Fruit fly (Drosophila melanogaster): ENCODE results near the gene Uvrag.

DNA sequence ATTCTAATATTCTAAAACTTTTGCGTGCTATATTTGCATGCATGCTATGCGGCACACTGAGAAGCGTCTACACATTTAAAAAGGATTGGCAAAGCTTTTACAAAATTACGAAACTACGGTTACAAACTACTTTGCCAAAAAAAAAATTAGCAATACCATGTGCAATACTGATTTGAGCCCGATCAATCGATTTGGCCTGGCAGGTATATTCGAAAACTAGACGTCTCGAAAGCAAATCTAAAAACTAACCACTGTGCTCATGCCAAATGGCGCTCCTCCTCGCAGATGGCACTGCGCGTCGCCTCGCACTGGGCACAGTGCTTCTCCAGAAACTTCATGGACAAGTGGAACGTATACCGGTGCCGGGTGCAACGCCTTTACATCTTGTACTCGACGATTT lies 17.9 kb downstream of the Uvrag start, which contains the start of gene CG16825:
- TF ChIP-seq CG8478 (optimal IDR thresholded peaks at IDR 0.05) (no peak), CTCF (optimal IDR thresholded peaks at IDR 0.05) (no peak)
